Worm (Caenorhabditis elegans): ENCODE results near the gene ZC395.5.

The ZC395.5 gene

DNA sequence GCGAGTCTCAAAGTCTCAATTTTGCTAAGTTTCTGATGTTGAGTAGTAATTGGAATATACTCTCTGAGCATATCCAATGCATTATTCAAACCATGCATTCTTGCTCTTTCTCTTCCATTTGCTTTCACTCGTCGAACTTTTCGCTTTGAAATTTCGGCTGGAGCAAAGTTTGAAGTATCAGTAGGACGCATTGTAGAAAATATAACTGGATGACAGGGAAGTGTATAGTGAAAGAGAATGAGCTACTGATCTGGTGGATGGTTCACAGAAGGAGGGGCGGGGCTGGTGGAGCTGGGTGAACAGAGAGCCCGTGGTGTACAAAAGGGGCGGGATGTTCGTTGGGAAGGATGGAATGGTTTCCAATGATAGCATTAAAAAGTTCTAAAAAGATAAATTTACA is 25.8 kb upstream of the ZC395.5 start:
- TF ChIP-seq ZK546.5 (tag; optimal IDR thresholded peaks at IDR 0.05) (no peak), nhr-6 (tag; optimal IDR thresholded peaks at IDR 0.05) (no peak), ama-1 (optimal IDR thresholded peaks at IDR 0.05) (no peak), sma-3 (GFP tag; optimal IDR thresholded peaks at IDR 0.05) (no peak), ztf-11 (tag; optimal IDR thresholded peaks at IDR 0.05) (no peak)

DNA sequence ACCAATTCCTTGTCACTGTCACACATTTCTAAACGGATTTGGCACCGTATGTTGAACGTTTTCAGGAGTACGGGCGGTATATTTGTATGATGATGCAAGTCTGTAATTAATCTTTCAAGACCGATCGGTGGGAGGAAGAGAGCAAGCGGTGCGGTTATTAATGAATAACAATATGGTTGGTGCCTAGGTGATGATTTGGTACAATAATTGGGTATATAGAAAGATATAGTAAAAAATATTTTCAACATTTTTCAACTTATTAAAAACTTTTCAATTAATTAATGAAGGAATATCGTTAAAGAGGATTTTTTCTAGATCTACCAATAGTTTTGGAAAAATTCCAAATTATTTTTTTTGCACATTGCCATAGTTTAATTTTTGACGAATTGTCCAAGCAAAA is 23.1 kb upstream of the ZC395.5 start, which contains the start of gene cnd-1:
Gene cnd-1 (minus strand): TSS at position 101 of the 400 bp plus-strand sequence.
- TF ChIP-seq Y55F3AM.14 (GFP tag; optimal IDR thresholded peaks at IDR 0.05) (no peak), nhr-6 (tag; optimal IDR thresholded peaks at IDR 0.05) (no peak), zag-1 (tag; optimal IDR thresholded peaks at IDR 0.05) (no peak), unc-55 (GFP tag; optimal IDR thresholded peaks at IDR 0.05) (no peak), snpc-4 (tag; optimal IDR thresholded peaks at IDR 0.05) (no peak), unc-62 (GFP tag; optimal IDR thresholded peaks at IDR 0.05) (no peak)

DNA sequence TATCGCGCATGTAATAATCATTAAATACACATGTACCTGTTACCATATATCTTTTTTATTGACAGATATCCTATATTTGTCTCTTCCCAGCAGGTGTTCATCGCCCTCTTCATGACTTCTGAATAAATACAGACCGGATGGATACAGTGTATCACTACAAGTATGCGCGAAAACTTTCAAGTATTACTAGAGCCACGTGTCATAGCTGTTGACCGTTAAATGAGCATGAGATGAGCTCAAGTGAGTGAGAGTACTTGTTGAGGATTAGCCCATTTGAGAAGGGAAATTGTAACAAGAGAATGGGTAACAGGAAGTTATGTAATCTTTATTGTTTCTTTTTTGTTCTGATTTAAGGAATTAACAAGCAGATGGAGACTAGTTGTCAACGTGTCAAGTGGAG is 22.6 kb upstream of the ZC395.5 start:
- TF ChIP-seq crh-2 (tag; optimal IDR thresholded peaks at IDR 0.05) (no peak), nhr-77 (tag; optimal IDR thresholded peaks at IDR 0.05) (no peak), unc-39 (tag; optimal IDR thresholded peaks at IDR 0.05) (no peak), mdl-1 (tag; optimal IDR thresholded peaks at IDR 0.05) (no peak), gmeb-1 (tag; optimal IDR thresholded peaks at IDR 0.05) (no peak), mbf-1 (tag; optimal IDR thresholded peaks at IDR 0.05) (no peak), ztf-11 (tag; optimal IDR thresholded peaks at IDR 0.05) (no peak), snpc-4 (tag; optimal IDR thresholded peaks at IDR 0.05) (no peak)

DNA sequence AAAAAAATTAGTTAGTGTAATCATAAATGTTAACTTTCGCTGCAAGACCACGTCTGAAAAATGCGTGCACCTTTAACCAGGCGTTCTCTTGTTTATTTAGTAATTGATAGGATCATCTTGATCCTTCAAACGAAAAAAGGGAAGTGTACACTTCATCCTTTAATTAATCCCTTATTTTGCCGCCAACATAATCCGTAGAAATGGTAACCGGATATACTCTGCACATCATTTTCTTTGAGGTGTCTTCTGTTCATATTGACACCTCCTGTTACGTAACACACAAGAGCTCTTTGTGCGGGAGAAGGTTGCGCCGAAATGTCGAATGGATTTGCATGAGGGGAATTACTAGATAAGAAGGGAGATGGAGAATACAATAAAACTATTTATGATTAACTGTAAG is 18.9 kb upstream of the ZC395.5 start:
- TF ChIP-seq unc-55 (GFP tag; optimal IDR thresholded peaks at IDR 0.05) (no peak), nhr-77 (tag; optimal IDR thresholded peaks at IDR 0.05) (no peak), nhr-237 (tag; optimal IDR thresholded peaks at IDR 0.05) (no peak), nhr-11 (tag; optimal IDR thresholded peaks at IDR 0.05) (no peak), unc-62 (GFP tag; optimal IDR thresholded peaks at IDR 0.05) (no peak), unc-39 (tag; optimal IDR thresholded peaks at IDR 0.05) (no peak), peb-1 (tag; optimal IDR thresholded peaks at IDR 0.05) (no peak), R02D3.7 (tag; optimal IDR thresholded peaks at IDR 0.05) (no peak), ZK546.5 (tag; optimal IDR thresholded peaks at IDR 0.05) (no peak), nhr-21 (tag; optimal IDR thresholded peaks at IDR 0.05) (no peak)

DNA sequence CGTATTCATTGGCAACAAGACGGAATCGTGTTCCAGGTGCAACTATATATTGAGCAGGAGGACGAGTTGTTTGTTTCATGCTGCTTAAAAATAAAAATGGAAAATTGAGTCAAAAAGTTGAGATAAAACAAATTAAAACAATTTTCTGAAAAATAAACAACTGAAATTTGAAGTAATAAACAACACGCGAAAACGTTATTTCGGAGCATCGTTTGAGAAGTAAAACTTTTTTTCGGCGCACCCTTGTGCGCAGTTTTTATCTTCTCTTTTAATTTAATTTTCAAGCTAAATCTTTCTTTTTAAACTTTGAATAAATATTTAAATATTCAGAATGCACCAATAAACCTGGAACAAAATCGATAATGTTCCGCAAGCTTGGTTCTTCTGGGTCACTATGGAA is 13.5 kb upstream of the ZC395.5 start, which contains the start of the genes sumv-1 and gop-1:
Gene sumv-1 (minus strand): TSS at position 80 of the 400 bp plus-strand sequence.
Gene gop-1 (plus strand): TSS at position 331 of the 400 bp plus-strand sequence.
- no peak for TF ChIP-seq nhr-25 (tag; optimal IDR thresholded peaks at IDR 0.05)
- TF ChIP-seq egl-27 (tag; optimal IDR thresholded peaks at IDR 0.05) = no peak
- no peak for TF ChIP-seq nhr-23 (tag; optimal IDR thresholded peaks at IDR 0.05)
- no peak for TF ChIP-seq elt-3 (tag; optimal IDR thresholded peaks at IDR 0.05)

DNA sequence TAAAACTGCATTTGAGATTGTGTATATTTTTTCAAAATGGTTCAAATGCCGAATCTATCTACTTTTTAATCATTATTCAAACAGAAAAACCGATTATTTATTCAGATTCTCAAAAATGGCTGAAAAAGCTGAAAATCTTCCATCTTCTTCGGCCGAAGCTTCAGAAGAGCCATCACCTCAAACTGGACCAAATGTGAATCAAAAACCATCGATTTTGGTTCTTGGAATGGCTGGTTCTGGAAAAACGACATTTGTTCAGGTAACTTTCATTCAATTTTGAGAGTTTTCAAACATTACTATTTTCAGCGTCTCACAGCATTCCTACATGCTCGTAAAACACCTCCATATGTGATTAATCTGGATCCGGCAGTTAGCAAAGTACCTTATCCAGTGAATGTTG is 8.7 kb upstream of the ZC395.5 start, which contains the start of gene gop-2:
Gene gop-2 (plus strand): TSS at position 106 of the 400 bp plus-strand sequence.
- TF ChIP-seq ama-1 (optimal IDR thresholded peaks at IDR 0.05) (no peak), dmd-4 (tag; optimal IDR thresholded peaks at IDR 0.05) (no peak), nhr-129 (tag; optimal IDR thresholded peaks at IDR 0.05) (no peak), ceh-16 (tag; optimal IDR thresholded peaks at IDR 0.05) (no peak), ceh-82 (tag; optimal IDR thresholded peaks at IDR 0.05) (no peak), C34F6.9 (tag; optimal IDR thresholded peaks at IDR 0.05) (no peak), sma-9 (GFP tag; optimal IDR thresholded peaks at IDR 0.05) (no peak), sma-9 (tag; optimal IDR thresholded peaks at IDR 0.05) (no peak), zag-1 (tag; optimal IDR thresholded peaks at IDR 0.05) (no peak), mbf-1 (tag; optimal IDR thresholded peaks at IDR 0.05) (no peak), ztf-4 (tag; optimal IDR thresholded peaks at IDR 0.05) (no peak), snpc-4 (tag; optimal IDR thresholded peaks at IDR 0.05) (no peak), nhr-25 (tag; optimal IDR thresholded peaks at IDR 0.05) (no peak), lin-11 (tag; optimal IDR thresholded peaks at IDR 0.05) (no peak), ztf-11 (tag; optimal IDR thresholded peaks at IDR 0.05) (no peak), lin-13 (GFP tag; optimal IDR thresholded peaks at IDR 0.05) (no peak), sma-3 (GFP tag; optimal IDR thresholded peaks at IDR 0.05) (no peak)
